Worm (Caenorhabditis elegans): ENCODE measurements around the gene nspg-10.

ce11 chrIV:4599352-4600004, 6.1 kb upstream of the nspg-10 start, which contains the start of gene F19C7.2:
- no peak for TF ChIP-seq ama-1 (optimal IDR thresholded peaks at IDR 0.05)
- no peak for TF ChIP-seq ama-1 (GFP tag; optimal IDR thresholded peaks at IDR 0.05)
- TF ChIP-seq sdz-38 (tag; optimal IDR thresholded peaks at IDR 0.05) = no peak
- TF ChIP-seq sea-2 (GFP tag; IDR thresholded peaks at IDR 0.05) = no peak
- no peak for TF ChIP-seq zim-3 (tag; optimal IDR thresholded peaks at IDR 0.05)
- no peak for TF ChIP-seq gei-17 (GFP tag; optimal IDR thresholded peaks at IDR 0.05)

Data from whole organism, young adult.